Fruit fly (Drosophila melanogaster): ENCODE data around the gene Aplip1.

- TF ChIP-seq h (optimal IDR thresholded peaks at IDR 0.05): no peak
- TF ChIP-seq Sin3A (optimal IDR thresholded peaks at IDR 0.05): no peak
- no peak for TF ChIP-seq psq (optimal IDR thresholded peaks at IDR 0.05)
- no peak for TF ChIP-seq ttk (optimal IDR thresholded peaks at IDR 0.05)
- TF ChIP-seq insv (optimal IDR thresholded peaks at IDR 0.05): no peak
- TF ChIP-seq Myc (optimal IDR thresholded peaks at IDR 0.05): no peak
These were observed 39.3 kb downstream of the Aplip1 start, which contains the start of gene galene for dm6 chr3L:1235426-1235825.

All from Kc167 (cell line).